Fruit fly (Drosophila melanogaster): Measurements from ENCODE around the gene Sf3a2.

Gene Sf3a2

DNA sequence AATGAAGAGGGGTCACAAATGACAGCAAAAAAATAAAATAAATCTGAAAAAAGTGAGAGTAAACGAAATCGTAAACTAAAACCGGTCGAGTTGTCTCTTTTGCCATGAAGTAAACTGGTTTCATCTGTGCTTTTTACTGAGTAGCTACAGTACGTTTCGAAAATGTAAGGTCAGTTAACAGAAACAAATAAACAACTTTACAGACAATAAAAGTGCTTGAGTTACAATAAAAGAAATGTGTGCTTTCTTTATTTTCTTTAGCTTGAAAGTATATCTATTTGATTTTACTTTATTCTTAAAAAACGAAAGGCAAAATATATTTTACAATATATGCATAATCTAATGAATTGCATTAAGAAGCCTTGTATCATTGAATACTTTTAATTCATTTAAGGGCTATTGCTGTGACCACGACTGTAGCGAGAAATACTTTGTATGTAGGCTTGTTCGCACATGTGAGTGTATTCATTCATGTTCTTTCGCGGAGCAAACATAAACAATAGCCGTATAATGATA is 20.8 kb downstream of the Sf3a2 start:
- TF ChIP-seq salr (GFP tag; optimal IDR thresholded peaks at IDR 0.05) (peak; percentile 38 to 87), CG6792 (GFP tag; optimal IDR thresholded peaks at IDR 0.05) (peak; percentile 85), CG8632 (GFP tag; optimal IDR thresholded peaks at IDR 0.05) (peak; percentile 85), CG10669 (GFP tag; optimal IDR thresholded peaks at IDR 0.05) (peak; percentile 85), CG3919 (GFP tag; optimal IDR thresholded peaks at IDR 0.05) (peak; percentile 81), pdm3 (GFP tag; optimal IDR thresholded peaks at IDR 0.05) (peak; percentile 88), Gug (GFP tag; IDR thresholded peaks at IDR 0.05) (peak; percentile 65), topi (GFP tag; optimal IDR thresholded peaks at IDR 0.05) (peak; percentile 87), CG34406 (GFP tag; optimal IDR thresholded peaks at IDR 0.05) (peak; percentile 87), Eip78C (GFP tag) (peak; percentile 99), dac (GFP tag; optimal IDR thresholded peaks at IDR 0.05) (peak; percentile 31), spab (GFP tag; optimal IDR thresholded peaks at IDR 0.05) (peak; percentile 86), dsx (GFP tag; optimal IDR thresholded peaks at IDR 0.05; ENCODE audit: poor library complexity, severe bottlenecking) (peak; percentile 99), CG16779 (tag; optimal IDR thresholded peaks at IDR 0.05) (peak; percentile 83), CG6808 (GFP tag; optimal IDR thresholded peaks at IDR 0.05) (peak; percentile 91), Hr4 (GFP tag; optimal IDR thresholded peaks at IDR 0.05) (peak; percentile 79), Sox102F (GFP tag; optimal IDR thresholded peaks at IDR 0.05) (peak; percentile 86), CG8319 (GFP tag; optimal IDR thresholded peaks at IDR 0.05) (peak; percentile 57), CG8119 (GFP tag; IDR thresholded peaks at IDR 0.05) (peak; percentile 90), Hr39 (GFP tag; optimal IDR thresholded peaks at IDR 0.05) (peak; percentile 69), Eip75B (GFP tag; optimal IDR thresholded peaks at IDR 0.05) (peak; percentile 90), fd59A (GFP tag; optimal IDR thresholded peaks at IDR 0.05) (peak; percentile 68), Hr38 (GFP tag; optimal IDR thresholded peaks at IDR 0.05) (no peak), vri (GFP tag; optimal IDR thresholded peaks at IDR 0.05) (peak; percentile 68), CG6854 (GFP tag; optimal IDR thresholded peaks at IDR 0.05) (peak; percentile 69), fkh (GFP tag; optimal IDR thresholded peaks at IDR 0.05) (no peak), Smox (GFP tag; optimal IDR thresholded peaks at IDR 0.05) (peak; percentile 87), Ets21C (GFP tag; optimal IDR thresholded peaks at IDR 0.05) (peak; percentile 68), CG3032 (tag; optimal IDR thresholded peaks at IDR 0.05) (peak; percentile 91), CG10631 (GFP tag; optimal IDR thresholded peaks at IDR 0.05) (peak; percentile 77), CG7368 (GFP tag; optimal IDR thresholded peaks at IDR 0.05) (peak; percentile 70), lz (GFP tag; optimal IDR thresholded peaks at IDR 0.05) (peak; percentile 88), OdsH (GFP tag; optimal IDR thresholded peaks at IDR 0.05) (peak; percentile 84), CG32006 (GFP tag; optimal IDR thresholded peaks at IDR 0.05) (peak; percentile 87), fd85E (GFP tag; optimal IDR thresholded peaks at IDR 0.05) (peak; percentile 57), CG4318 (GFP tag; optimal IDR thresholded peaks at IDR 0.05) (peak; percentile 55), Ets96B (tag; optimal IDR thresholded peaks at IDR 0.05) (peak; percentile 92), cyc (GFP tag; optimal IDR thresholded peaks at IDR 0.05) (peak; percentile 77), CG6163 (GFP tag; IDR thresholded peaks at IDR 0.05) (peak; percentile 69), CG1621 (tag; optimal IDR thresholded peaks at IDR 0.05) (peak; percentile 75), CG6276 (GFP tag; optimal IDR thresholded peaks at IDR 0.05) (peak; percentile 86), Blimp-1 (GFP tag; optimal IDR thresholded peaks at IDR 0.05) (peak; percentile 97), Lpt (GFP tag; optimal IDR thresholded peaks at IDR 0.05) (peak; percentile 77), net (GFP tag; optimal IDR thresholded peaks at IDR 0.05) (peak; percentile 89), CG9139 (GFP tag; optimal IDR thresholded peaks at IDR 0.05) (peak; percentile 81), svp (GFP tag) (peak; percentile 93), ss (GFP tag; optimal IDR thresholded peaks at IDR 0.05) (peak; percentile 91 to 93), CG11762 (GFP tag; optimal IDR thresholded peaks at IDR 0.05; ENCODE audit: insufficient read depth) (peak; percentile 71), esn (GFP tag; optimal IDR thresholded peaks at IDR 0.05) (peak; percentile 91), CG15336 (GFP tag; IDR thresholded peaks at IDR 0.05) (peak; percentile 89), eg (GFP tag; IDR thresholded peaks at IDR 0.05) (peak; percentile 80; the same call in 2 of the 3 replicates)
